Worm (Caenorhabditis elegans) whole organism, midembryonic: ENCODE measurements around the gene T10C6.10.

Experiments used
- T22C8.4 ChIP-seq: fragments of 200-800 bp; sonication (Bioruptor generic); IDR thresholded peaks from 2 replicates; pipeline ENCODE4 v1.3.6; 2022; ENCODE audit warnings: missing genetic modification characterization, missing compliant biosample characterization
- cog-1 ChIP-seq: sonication (generic microtip); optimal IDR thresholded peaks from 2 replicates; lab custom pipeline; 2016; ENCODE audit warnings: missing genetic modification characterization, missing compliant biosample characterization
- flt-1 ChIP-seq: fragments of 200-800 bp; sonication (Bioruptor generic); IDR thresholded peaks from 2 replicates; pipeline ENCODE4 v1.3.6; 2022; ENCODE audit warnings: missing genetic modification characterization, missing compliant biosample characterization
- tab-1 ChIP-seq: fragments of 200-800 bp; sonication (Bioruptor generic); IDR thresholded peaks from 2 replicates; pipeline ENCODE4 v1.3.6; 2022; ENCODE audit warnings: missing genetic modification characterization, missing compliant biosample characterization
- ztf-29 ChIP-seq: fragments of 200-800 bp; sonication (Bioruptor generic); IDR thresholded peaks from 2 replicates; pipeline ENCODE4 v1.3.6; 2022; ENCODE audit warnings: missing genetic modification reagents, missing genetic modification characterization, missing compliant biosample characterization

DNA sequence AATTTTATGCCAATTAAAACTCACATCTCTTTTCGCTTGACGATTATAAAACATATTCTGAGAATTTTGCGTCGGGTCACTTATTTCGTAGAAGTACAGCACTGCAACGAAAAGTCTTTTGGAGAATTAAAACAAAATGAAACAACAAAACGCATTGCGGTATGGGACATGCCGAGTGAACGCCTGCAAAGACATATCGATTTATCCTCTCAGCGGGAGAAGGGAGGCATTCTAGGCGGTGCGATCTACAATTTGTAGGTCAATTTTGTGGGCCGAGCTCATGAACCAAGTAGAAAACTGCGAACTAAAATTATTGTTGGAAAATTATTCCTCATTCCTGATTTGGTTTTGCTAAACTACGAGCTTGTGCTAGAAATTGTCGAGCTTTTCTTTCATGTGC is 17.2 kb downstream of the T10C6.10 start, which contains the start of gene F14H3.3:
- no peak for TF ChIP-seq flt-1 (GFP tag; lab: Robert Waterston, UW)
- no peak for TF ChIP-seq tab-1
- TF ChIP-seq cog-1 (tag; lab: Kevin White, UChicago), result no peak
- no peak for TF ChIP-seq ztf-29 (GFP tag; lab: Robert Waterston, UW)
- TF ChIP-seq T22C8.4, result no peak
